Worm (Caenorhabditis elegans) whole organism, late embryonic: Measurements from ENCODE around the gene msp-152.
"Not testable (repeated sequence)": the region's sequence is repeated elsewhere in the genome, so short reads cannot be mapped to it uniquely, and the experiment has no call there.

Experiments used
- C08G9.2 ChIP-seq: sonication (generic microtip); optimal IDR thresholded peaks from 2 replicates; lab custom pipeline; 2016; ENCODE audit warnings: mild to moderate bottlenecking, missing genetic modification characterization, moderate library complexity, missing compliant biosample characterization
- K02D7.2 ChIP-seq: sonication (generic microtip); optimal IDR thresholded peaks from 2 replicates; lab custom pipeline; 2017; ENCODE audit warnings: mild to moderate bottlenecking, missing genetic modification characterization, missing compliant biosample characterization
- K09A11.1 ChIP-seq: sonication (generic microtip); optimal IDR thresholded peaks from 2 replicates; lab custom pipeline; 2017; ENCODE audit warnings: antibody characterized with exemption, mild to moderate bottlenecking, missing genetic modification characterization, missing compliant biosample characterization; ENCODE audit not compliant: insufficient read depth
- T23F11.4 ChIP-seq: fragments of 200-800 bp; sonication (Bioruptor generic); optimal IDR thresholded peaks from 2 replicates; lab custom pipeline; 2018; ENCODE audit warnings: mild to moderate bottlenecking, missing genetic modification characterization, missing compliant biosample characterization
- Y22D7AL.16 ChIP-seq: sonication (generic microtip); optimal IDR thresholded peaks from 2 replicates; lab custom pipeline; 2016; ENCODE audit warnings: missing genetic modification characterization, missing compliant biosample characterization
- ahr-1 ChIP-seq: sonication (generic microtip); optimal IDR thresholded peaks from 2 replicates; lab custom pipeline; 2016; ENCODE audit warnings: missing genetic modification characterization, missing compliant biosample characterization
- ama-1 ChIP-seq: fragments of 150-350 bp; optimal IDR thresholded peaks from 2 replicates; lab custom pipeline; 2014
- ceh-14 ChIP-seq: sonication (generic microtip); optimal IDR thresholded peaks from 2 replicates; lab custom pipeline; 2016; ENCODE audit warnings: missing genotype, missing genetic modification characterization, missing compliant biosample characterization
- ceh-18 ChIP-seq: sonication (generic microtip); optimal IDR thresholded peaks from 2 replicates; lab custom pipeline; 2016; ENCODE audit warnings: missing genetic modification characterization, missing compliant biosample characterization
- ceh-2 ChIP-seq: sonication (generic microtip); optimal IDR thresholded peaks from 2 replicates; lab custom pipeline; 2016; ENCODE audit warnings: missing genotype, missing genetic modification characterization, missing compliant biosample characterization
- ceh-34 ChIP-seq: sonication (generic microtip); optimal IDR thresholded peaks from 2 replicates; lab custom pipeline; 2016; ENCODE audit warnings: mild to moderate bottlenecking, missing genetic modification characterization, missing compliant biosample characterization
- ceh-48 ChIP-seq: sonication (generic microtip); optimal IDR thresholded peaks from 2 replicates; lab custom pipeline; 2016; ENCODE audit warnings: missing genetic modification characterization, inconsistent platforms, missing compliant biosample characterization
- ceh-6 ChIP-seq: fragments of 200-800 bp; sonication (Bioruptor generic); optimal IDR thresholded peaks from 2 replicates; lab custom pipeline; 2018; ENCODE audit warnings: mild to moderate bottlenecking, missing genetic modification characterization, missing compliant biosample characterization
- elt-4 ChIP-seq: sonication (generic microtip); optimal IDR thresholded peaks from 2 replicates; lab custom pipeline; 2016; ENCODE audit warnings: missing genetic modification characterization, missing compliant biosample characterization
- ets-4 ChIP-seq: sonication (generic microtip); optimal IDR thresholded peaks from 2 replicates; lab custom pipeline; 2016; ENCODE audit warnings: missing genetic modification characterization, missing compliant biosample characterization
- fax-1 ChIP-seq: sonication (generic microtip); optimal IDR thresholded peaks from 2 replicates; lab custom pipeline; 2016; ENCODE audit warnings: missing genotype, missing genetic modification characterization, missing compliant biosample characterization
- fkh-6 ChIP-seq: sonication (generic microtip); optimal IDR thresholded peaks from 2 replicates; lab custom pipeline; 2016; ENCODE audit warnings: missing genetic modification characterization, missing compliant biosample characterization
- gmeb-2 ChIP-seq: sonication (generic microtip); optimal IDR thresholded peaks from 2 replicates; lab custom pipeline; 2016; ENCODE audit warnings: missing genetic modification characterization, inconsistent platforms, missing compliant biosample characterization
- hlh-6 ChIP-seq: sonication (generic microtip); optimal IDR thresholded peaks from 2 replicates; lab custom pipeline; 2016; ENCODE audit warnings: missing genotype, missing genetic modification characterization, missing compliant biosample characterization
- lim-6 ChIP-seq: sonication (generic microtip); optimal IDR thresholded peaks from 2 replicates; lab custom pipeline; 2016; ENCODE audit warnings: missing genetic modification characterization, missing compliant biosample characterization
- lin-11 ChIP-seq: fragments of 200-800 bp; sonication (Bioruptor generic); optimal IDR thresholded peaks from 2 replicates; lab custom pipeline; 2018; ENCODE audit warnings: mild to moderate bottlenecking, missing genetic modification characterization, missing compliant biosample characterization
- madf-2 ChIP-seq: sonication (generic microtip); optimal IDR thresholded peaks from 2 replicates; lab custom pipeline; 2017; ENCODE audit warnings: missing genetic modification characterization, missing compliant biosample characterization
- nhr-11 ChIP-seq: fragments of 150-350 bp; optimal IDR thresholded peaks from 2 replicates; lab custom pipeline; 2014; ENCODE audit warnings: missing biosample characterization, missing genetic modification characterization
- nhr-232 ChIP-seq: sonication (generic microtip); optimal IDR thresholded peaks from 2 replicates; lab custom pipeline; 2016; ENCODE audit warnings: missing genetic modification characterization, missing compliant biosample characterization
- npax-4 ChIP-seq: sonication (generic microtip); optimal IDR thresholded peaks from 2 replicates; lab custom pipeline; 2016; ENCODE audit warnings: missing genetic modification characterization, missing compliant biosample characterization
- odd-2 ChIP-seq: sonication (generic microtip); optimal IDR thresholded peaks from 2 replicates; lab custom pipeline; 2017; ENCODE audit warnings: antibody characterized with exemption, mild to moderate bottlenecking, missing genetic modification characterization, missing compliant biosample characterization
- pag-3 ChIP-seq: sonication (generic microtip); optimal IDR thresholded peaks from 2 replicates; lab custom pipeline; 2016; ENCODE audit warnings: missing compliant biosample characterization, missing genetic modification characterization, borderline replicate concordance
- pax-1 ChIP-seq: fragments of 150-350 bp; optimal IDR thresholded peaks from 2 replicates; lab custom pipeline; 2014; ENCODE audit warnings: missing biosample characterization, missing genetic modification characterization
- pha-4 ChIP-seq: fragments of 150-350 bp; optimal IDR thresholded peaks from 2 replicates; lab custom pipeline; 2018; ENCODE audit warnings: missing biosample characterization, missing genetic modification reagents, missing genetic modification characterization
- ref-2 ChIP-seq: sonication (generic microtip); optimal IDR thresholded peaks from 2 replicates; lab custom pipeline; 2016; ENCODE audit warnings: missing genetic modification characterization, missing compliant biosample characterization
- rnt-1 ChIP-seq: sonication (generic microtip); optimal IDR thresholded peaks from 2 replicates; lab custom pipeline; 2016; ENCODE audit warnings: missing genetic modification characterization, missing compliant biosample characterization
- sox-4 ChIP-seq: sonication (generic microtip); optimal IDR thresholded peaks from 2 replicates; lab custom pipeline; 2017; ENCODE audit warnings: mild to moderate bottlenecking, missing genetic modification characterization, inconsistent platforms, missing compliant biosample characterization
- tbx-2 ChIP-seq: sonication (generic microtip); optimal IDR thresholded peaks from 2 replicates; lab custom pipeline; 2016; ENCODE audit warnings: missing genetic modification characterization, missing compliant biosample characterization
- tbx-7 ChIP-seq: sonication (generic microtip); optimal IDR thresholded peaks from 2 replicates; lab custom pipeline; 2016; ENCODE audit warnings: missing genotype, missing genetic modification characterization, missing compliant biosample characterization
- unc-3 ChIP-seq, 2 experiments: fragments of 200-800 bp in 1 of 2; sonication (Bioruptor generic) in 1 of 2; sonication (generic microtip) in 1 of 2; conservative IDR thresholded peaks in 1 of 2; optimal IDR thresholded peaks in 1 of 2; 2 replicates each; pipeline versions ENCODE4 v1.3.6 to Lab custom; 2016 to 2022; ENCODE audit warnings: missing compliant biosample characterization in 2 of 2, missing genetic modification characterization in 2 of 2, missing genetic modification reagents in 1 of 2
- unc-42 ChIP-seq: sonication (generic microtip); optimal IDR thresholded peaks from 2 replicates; lab custom pipeline; 2016; ENCODE audit warnings: missing genotype, missing genetic modification characterization, missing compliant biosample characterization
- unc-55 ChIP-seq: sonication (generic microtip); optimal IDR thresholded peaks from 2 replicates; lab custom pipeline; 2017; ENCODE audit warnings: missing biosample characterization, missing genetic modification reagents, missing genetic modification characterization
- unc-86 ChIP-seq: sonication (generic microtip); optimal IDR thresholded peaks from 2 replicates; lab custom pipeline; 2016; ENCODE audit warnings: missing genetic modification characterization, missing compliant biosample characterization
- zip-5 ChIP-seq: sonication (generic microtip); optimal IDR thresholded peaks from 2 replicates; lab custom pipeline; 2016; ENCODE audit warnings: missing genetic modification characterization, missing compliant biosample characterization

The msp-152 gene

ce11 chrII:4932727-4933126, at the start of gene msp-152:
Gene msp-152 (plus strand): TSS chrII:4933027.
- TF ChIP-seq tbx-2 (tag; lab: Kevin White, UChicago); ahr-1; K02D7.2: not testable (repeated sequence)

ce11 chrII:4883412-4883811, 49.4 kb upstream of the msp-152 start, which contains the start of gene gst-8:
Gene gst-8 (plus strand): TSS chrII:4883712.
- TF ChIP-seq lin-11, result no peak
- TF ChIP-seq pag-3 (tag; lab: Kevin White, UChicago), result no peak
- no peak for TF ChIP-seq ceh-34 (tag; lab: Kevin White, UChicago)
- no peak for TF ChIP-seq ceh-2 (tag; lab: Kevin White, UChicago)
- TF ChIP-seq pax-1, result no peak
- TF ChIP-seq tbx-7 (tag; lab: Kevin White, UChicago), result no peak
- TF ChIP-seq unc-42 (tag; lab: Kevin White, UChicago), result no peak
- TF ChIP-seq C08G9.2 (tag; lab: Kevin White, UChicago), result no peak
- TF ChIP-seq zip-5 (tag; lab: Kevin White, UChicago), result no peak
- TF ChIP-seq T23F11.4 (GFP tag; lab: Kevin White, UChicago), result no peak
- no peak for TF ChIP-seq ref-2 (tag; lab: Kevin White, UChicago)
- no peak for TF ChIP-seq K02D7.2
- TF ChIP-seq ama-1 (lab: Kevin White, UChicago), result no peak
- no peak for TF ChIP-seq pha-4 (tag; lab: Kevin White, UChicago)
- TF ChIP-seq K09A11.1 (tag; lab: Kevin White, UChicago), result no peak
- no peak for TF ChIP-seq nhr-232

- TF ChIP-seq rnt-1 (tag; lab: Kevin White, UChicago), result no peak
- TF ChIP-seq fax-1 (tag; lab: Kevin White, UChicago), result no peak
- TF ChIP-seq npax-4 (tag; lab: Kevin White, UChicago), result no peak
- TF ChIP-seq ceh-6 (GFP tag; lab: Kevin White, UChicago), result no peak
- no peak for TF ChIP-seq unc-86 (tag; lab: Kevin White, UChicago)
- no peak for TF ChIP-seq lim-6
- TF ChIP-seq ceh-14 (tag; lab: Kevin White, UChicago), result no peak
- TF ChIP-seq gmeb-2 (tag; lab: Kevin White, UChicago), result no peak
- no peak for TF ChIP-seq nhr-11 (tag; lab: Kevin White, UChicago)
- no peak for TF ChIP-seq ceh-18
- no peak for TF ChIP-seq odd-2 (tag; lab: Kevin White, UChicago)
- TF ChIP-seq hlh-6 (tag; lab: Kevin White, UChicago), result no peak
- no peak for TF ChIP-seq unc-3 (GFP tag; conservative IDR thresholded peaks at IDR 0.05; lab: Robert Waterston, UW)
- no peak for TF ChIP-seq unc-3 (tag; optimal IDR thresholded peaks at IDR 0.05; lab: Kevin White, UChicago)
Measured at ce11 chrII:4884403-4884802, 48.4 kb upstream of the msp-152 start.

- TF ChIP-seq Y22D7AL.16 (tag; lab: Kevin White, UChicago) (no peak), unc-86 (tag; lab: Kevin White, UChicago) (no peak), ets-4 (no peak), unc-55 (GFP tag; lab: Kevin White, UChicago) (no peak), sox-4 (tag; lab: Kevin White, UChicago) (no peak), ceh-6 (GFP tag; lab: Kevin White, UChicago) (no peak), pag-3 (tag; lab: Kevin White, UChicago) (no peak), ceh-48 (tag; lab: Kevin White, UChicago) (no peak), fax-1 (tag; lab: Kevin White, UChicago) (no peak), elt-4 (no peak), nhr-11 (tag; lab: Kevin White, UChicago) (no peak), madf-2 (tag; lab: Kevin White, UChicago) (no peak), K02D7.2 (no peak), fkh-6 (tag; lab: Kevin White, UChicago) (no peak), pha-4 (tag; lab: Kevin White, UChicago) (no peak), odd-2 (tag; lab: Kevin White, UChicago) (no peak)
Measured at ce11 chrII:4885976-4886375, 46.9 kb upstream of the msp-152 start, which contains the start of gene R05F9.7. Gene R05F9.7 (plus strand): TSS chrII:4886276.
